Worm (Caenorhabditis elegans) whole organism, L4/young adult: ENCODE measurements around the gene VY10G11R.1.

Source experiments
- W03F9.2 ChIP-seq: fragments of 150-350 bp; optimal IDR thresholded peaks from 2 replicates; lab custom pipeline; 2014; ENCODE audit warnings: missing biosample characterization, missing genetic modification characterization
- dao-5 ChIP-seq: sonication (generic microtip); optimal IDR thresholded peaks from 2 replicates; lab custom pipeline; 2016; ENCODE audit warnings: missing genotype, missing genetic modification characterization, moderate library complexity, missing compliant biosample characterization
- him-1 ChIP-seq: sonication (generic microtip); optimal IDR thresholded peaks from 2 replicates; lab custom pipeline; 2016; ENCODE audit warnings: missing genotype, missing genetic modification reagents, missing genetic modification characterization, missing compliant biosample characterization

DNA sequence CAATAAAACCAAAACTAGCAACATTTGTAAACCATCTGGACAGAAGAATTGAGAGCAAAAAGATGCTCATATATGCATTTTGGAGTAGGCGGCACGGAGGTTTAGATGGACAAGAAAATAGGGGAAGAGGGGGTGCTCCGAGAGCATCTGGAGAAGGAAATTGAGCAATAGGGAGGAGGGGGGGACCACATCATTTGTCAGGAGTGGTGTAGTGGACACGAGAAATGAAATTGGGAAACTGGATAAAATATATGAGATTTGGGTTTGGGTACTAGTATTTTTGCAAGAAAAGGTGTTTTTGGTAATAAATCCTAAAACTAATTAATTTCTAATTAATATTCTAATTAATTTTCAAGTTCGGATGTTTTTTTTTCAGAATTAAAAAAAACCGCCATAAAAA, 6.4 kb upstream of the VY10G11R.1 start, which contains the start of gene Y51H4A.1:
- TF ChIP-seq him-1 (no peak), W03F9.2 (no peak), dao-5 (no peak)
